Worm (Caenorhabditis elegans) whole organism, mixed stage, embryonic: Measurements from ENCODE around the gene F56F11.2.

Experiments used
- ceh-43 ChIP-seq: fragments of 200-800 bp; sonication (Bioruptor generic); optimal IDR thresholded peaks from 2 replicates; lab custom pipeline; 2018; ENCODE audit warnings: mild to moderate bottlenecking, missing genetic modification characterization, moderate library complexity, missing compliant biosample characterization
- ces-1 ChIP-seq: fragments of 150-350 bp; optimal IDR thresholded peaks from 2 replicates; lab custom pipeline; 2014; ENCODE audit warnings: missing biosample characterization, missing genetic modification reagents, missing genetic modification characterization
- cnd-1 ChIP-seq: fragments of 200-800 bp; sonication (Bioruptor generic); optimal IDR thresholded peaks from 2 replicates; lab custom pipeline; 2018; ENCODE audit warnings: mild to moderate bottlenecking, missing genetic modification characterization, missing compliant biosample characterization
- elt-1 ChIP-seq: sonication (generic microtip); optimal IDR thresholded peaks from 2 replicates; lab custom pipeline; 2017; ENCODE audit warnings: missing genetic modification characterization, mild to moderate bottlenecking, missing compliant biosample characterization, antibody characterized with exemption, moderate library complexity, borderline replicate concordance; ENCODE audit not compliant: insufficient read depth
- mab-5 ChIP-seq: fragments of 150-350 bp; optimal IDR thresholded peaks from 2 replicates; lab custom pipeline; 2014; ENCODE audit warnings: missing biosample characterization, missing genetic modification characterization
- nhr-237 ChIP-seq: fragments of 150-350 bp; optimal IDR thresholded peaks from 2 replicates; lab custom pipeline; 2014; ENCODE audit warnings: missing biosample characterization, missing genetic modification characterization
- pha-4 ChIP-seq: fragments of 150-350 bp; optimal IDR thresholded peaks from 2 replicates; lab custom pipeline; 2018; ENCODE audit warnings: missing biosample characterization, missing genetic modification reagents, missing genetic modification characterization
- unc-39 ChIP-seq: fragments of 150-350 bp; optimal IDR thresholded peaks from 2 replicates; lab custom pipeline; 2014; ENCODE audit warnings: missing biosample characterization, missing genetic modification characterization
- unc-62 ChIP-seq: fragments of 150-350 bp; optimal IDR thresholded peaks from 2 replicates; lab custom pipeline; 2014; ENCODE audit warnings: missing biosample characterization, missing genetic modification reagents, missing genetic modification characterization
- ztf-11 ChIP-seq: fragments of 150-350 bp; optimal IDR thresholded peaks from 2 replicates; lab custom pipeline; 2014; ENCODE audit warnings: missing biosample characterization, missing genetic modification characterization

ce11 chrIII:2875946-2876345 is 6.1 kb upstream of the F56F11.2 start:
- TF ChIP-seq nhr-237 (tag; lab: Kevin White, UChicago): no peak
- no peak for TF ChIP-seq mab-5 (tag; lab: Kevin White, UChicago)
- TF ChIP-seq unc-39 (tag; lab: Kevin White, UChicago): no peak
- no peak for TF ChIP-seq ceh-43
- no peak for TF ChIP-seq cnd-1
- no peak for TF ChIP-seq elt-1 (tag; lab: Kevin White, UChicago)
- no peak for TF ChIP-seq ztf-11 (tag; lab: Kevin White, UChicago)
- no peak for TF ChIP-seq pha-4 (tag; lab: Kevin White, UChicago)
- no peak for TF ChIP-seq ces-1
- TF ChIP-seq unc-62 (GFP tag; lab: Kevin White, UChicago): no peak
